Worm (Caenorhabditis elegans): ENCODE results near the gene srw-143.
"Not testable (repeated sequence)": the region's sequence is repeated elsewhere in the genome, so short reads cannot be mapped to it uniquely, and the experiment has no call there.

The srw-143 gene

ce11 chrV:2958202-2958601 lies 16.9 kb upstream of the srw-143 start, which contains the start of gene srw-142:
TSS of gene srw-142 (minus strand) at chrV:2958302.
- no peak for TF ChIP-seq ceh-8 (GFP tag; optimal IDR thresholded peaks at IDR 0.05)
- no peak for TF ChIP-seq C16A3.4 (tag; optimal IDR thresholded peaks at IDR 0.05)
- no peak for TF ChIP-seq snu-23 (GFP tag; optimal IDR thresholded peaks at IDR 0.05)
- TF ChIP-seq unc-62 (GFP tag; optimal IDR thresholded peaks at IDR 0.05): no peak
- no peak for TF ChIP-seq mab-9 (GFP tag; IDR thresholded peaks at IDR 0.05)
- no peak for TF ChIP-seq lin-15B (tag; optimal IDR thresholded peaks at IDR 0.05)
- no peak for TF ChIP-seq ceh-63 (GFP tag; optimal IDR thresholded peaks at IDR 0.05)
- no peak for TF ChIP-seq unc-98 (GFP tag; IDR thresholded peaks at IDR 0.05)
- no peak for TF ChIP-seq blmp-1 (tag; optimal IDR thresholded peaks at IDR 0.05)

ce11 chrV:2955342-2955741 lies 14.0 kb upstream of the srw-143 start, which contains the start of gene srh-248:
TSS of gene srh-248 (minus strand) at chrV:2955442.
- not testable (repeated sequence) for TF ChIP-seq lin-13 (GFP tag; optimal IDR thresholded peaks at IDR 0.05); elt-2 (tag; optimal IDR thresholded peaks at IDR 0.05); dsc-1 (tag; optimal IDR thresholded peaks at IDR 0.05)

ce11 chrV:2952102-2952501 lies 10.8 kb upstream of the srw-143 start, which contains the start of gene srw-122:
TSS of gene srw-122 (minus strand) at chrV:2952202.
- TF ChIP-seq nhr-84, fos-1, unc-30 (tag; optimal IDR thresholded peaks at IDR 0.05): not testable (repeated sequence)

ce11 chrV:2945602-2946001 lies 4.3 kb upstream of the srw-143 start, which contains the start of gene srh-87:
TSS of gene srh-87 (minus strand) at chrV:2945702.
- TF ChIP-seq lir-3 (tag; optimal IDR thresholded peaks at IDR 0.05; ENCODE audit: poor library complexity) (no peak), isw-1 (GFP tag; IDR thresholded peaks at IDR 0.05) (no peak), fkh-8 (tag; optimal IDR thresholded peaks at IDR 0.05) (no peak), ama-1 (optimal IDR thresholded peaks at IDR 0.05) (no peak), lsy-2 (tag; optimal IDR thresholded peaks at IDR 0.05) (no peak), nhr-20 (tag; optimal IDR thresholded peaks at IDR 0.05) (no peak), nhr-90 (tag; optimal IDR thresholded peaks at IDR 0.05; ENCODE audit: poor library complexity) (no peak), lin-13 (GFP tag; optimal IDR thresholded peaks at IDR 0.05) (no peak), unc-62 (GFP tag; optimal IDR thresholded peaks at IDR 0.05) (no peak)

- no peak for TF ChIP-seq irx-1 (tag; optimal IDR thresholded peaks at IDR 0.05)
- TF ChIP-seq sup-37 (GFP tag; optimal IDR thresholded peaks at IDR 0.05): no peak
- no peak for TF ChIP-seq zag-1 (tag; optimal IDR thresholded peaks at IDR 0.05)
- no peak for TF ChIP-seq fkh-8 (tag; optimal IDR thresholded peaks at IDR 0.05)
- no peak for TF ChIP-seq aly-2 (tag; optimal IDR thresholded peaks at IDR 0.05)
- no peak for TF ChIP-seq snpc-4 (tag; optimal IDR thresholded peaks at IDR 0.05)
- no peak for TF ChIP-seq elt-2 (tag; optimal IDR thresholded peaks at IDR 0.05)
- TF ChIP-seq nhr-237 (tag; optimal IDR thresholded peaks at IDR 0.05): no peak
These were observed 2.6 kb upstream of the srw-143 start, which contains the start of gene srw-137 for ce11 chrV:2943859-2944258. TSS of gene srw-137 (minus strand) at chrV:2943959.

ce11 chrV:2942247-2942646 lies 942 bp upstream of the srw-143 start:
- TF ChIP-seq nhr-90 (tag; optimal IDR thresholded peaks at IDR 0.05; ENCODE audit: poor library complexity): no peak
- no peak for TF ChIP-seq isw-1 (GFP tag; IDR thresholded peaks at IDR 0.05)
- no peak for TF ChIP-seq mep-1 (tag; optimal IDR thresholded peaks at IDR 0.05)
- no peak for TF ChIP-seq egl-13 (tag; optimal IDR thresholded peaks at IDR 0.05)
- no peak for TF ChIP-seq lin-15B (tag; optimal IDR thresholded peaks at IDR 0.05)

- no peak for TF ChIP-seq isw-1 (GFP tag; IDR thresholded peaks at IDR 0.05)
- TF ChIP-seq rnt-1 (tag; optimal IDR thresholded peaks at IDR 0.05): no peak
- TF ChIP-seq efl-3 (GFP tag; optimal IDR thresholded peaks at IDR 0.05): no peak
- TF ChIP-seq fos-1 (tag; optimal IDR thresholded peaks at IDR 0.05): no peak
- no peak for TF ChIP-seq unc-62 (GFP tag; optimal IDR thresholded peaks at IDR 0.05)
- no peak for TF ChIP-seq aha-1 (tag; optimal IDR thresholded peaks at IDR 0.05)
- TF ChIP-seq fkh-4 (tag; optimal IDR thresholded peaks at IDR 0.05; ENCODE audit: borderline replicate concordance): no peak
- TF ChIP-seq sptf-1 (tag; optimal IDR thresholded peaks at IDR 0.05): no peak
- no peak for TF ChIP-seq ceh-90 (tag; optimal IDR thresholded peaks at IDR 0.05)
- no peak for TF ChIP-seq tbx-2 (tag; optimal IDR thresholded peaks at IDR 0.05)
- TF ChIP-seq elt-3 (tag; optimal IDR thresholded peaks at IDR 0.05): no peak
- no peak for TF ChIP-seq nhr-77 (tag; optimal IDR thresholded peaks at IDR 0.05)
These were observed 2.8 kb downstream of the srw-143 start, which contains the start of gene srw-141 for ce11 chrV:2938497-2938896. TSS of gene srw-141 (minus strand) at chrV:2938597.
